Fruit fly (Drosophila melanogaster) whole organism, embryonic: Measurements from ENCODE around the gene ph-p.
A peak's percentile ranks its signal among the peaks of the same experiment; 100 is the strongest.

Experiments used
- Atf-2 ChIP-seq: fragments of 200-800 bp; sonication (Bioruptor generic); optimal IDR thresholded peaks from 2 replicates; lab custom pipeline; 2016; ENCODE audit warnings: missing biosample characterization, missing genetic modification characterization
- CG11085 ChIP-seq: fragments of 200-800 bp; sonication (Bioruptor generic); IDR thresholded peaks from 2 replicates; pipeline ENCODE4 v1.3.6; 2022; ENCODE audit warnings: missing biosample characterization, missing genetic modification characterization
- CG11696 ChIP-seq: fragments of 200-800 bp; sonication (Bioruptor generic); IDR thresholded peaks from 2 replicates; pipeline ENCODE4 v1.3.6; 2022; ENCODE audit warnings: missing biosample characterization, missing genetic modification characterization
- CG11723 ChIP-seq: fragments of 200-800 bp; sonication (Bioruptor generic); optimal IDR thresholded peaks from 2 replicates; lab custom pipeline; 2017; ENCODE audit warnings: missing biosample characterization, mild to moderate bottlenecking, missing genetic modification characterization
- CG12744 ChIP-seq: fragments of 200-800 bp; sonication (Bioruptor generic); optimal IDR thresholded peaks from 2 replicates; lab custom pipeline; 2016; ENCODE audit warnings: missing biosample characterization, missing genetic modification characterization
- CG13624 ChIP-seq: fragments of 200-800 bp; sonication (Bioruptor generic); optimal IDR thresholded peaks from 2 replicates; lab custom pipeline; 2016; ENCODE audit warnings: missing biosample characterization, missing genetic modification characterization
- CG14965 ChIP-seq: fragments of 200-800 bp; sonication (Bioruptor generic); optimal IDR thresholded peaks from 2 replicates; lab custom pipeline; 2016; ENCODE audit warnings: missing biosample characterization, missing genetic modification characterization, borderline replicate concordance
- CG15269 ChIP-seq: fragments of 200-800 bp; sonication (Bioruptor generic); optimal IDR thresholded peaks from 2 replicates; lab custom pipeline; 2018; ENCODE audit warnings: missing biosample characterization, mild to moderate bottlenecking, missing genetic modification characterization, moderate library complexity
- CG16815 ChIP-seq: fragments of 200-800 bp; sonication (Bioruptor generic); optimal IDR thresholded peaks from 3 replicates; lab custom pipeline; 2017; ENCODE audit warnings: missing biosample characterization, mild to moderate bottlenecking, missing genetic modification characterization
- CG2129 ChIP-seq: fragments of 200-800 bp; sonication (Bioruptor generic); IDR thresholded peaks from 2 replicates; pipeline ENCODE4 v1.3.6; 2022; ENCODE audit warnings: missing biosample characterization, missing genetic modification characterization; ENCODE audit not compliant: partially characterized antibody
- CG2199 ChIP-seq: fragments of 200-800 bp; sonication (Bioruptor generic); IDR thresholded peaks from 3 replicates; pipeline ENCODE4 v1.3.6; 2022; ENCODE audit warnings: missing biosample characterization, missing genetic modification characterization
- CG30431 ChIP-seq: fragments of 200-800 bp; sonication (Bioruptor generic); optimal IDR thresholded peaks from 2 replicates; lab custom pipeline; 2017; ENCODE audit warnings: missing biosample characterization, missing genetic modification characterization
- CG31224 ChIP-seq: fragments of 200-800 bp; sonication (Bioruptor generic); IDR thresholded peaks from 2 replicates; pipeline ENCODE4 v1.3.6; 2022; ENCODE audit warnings: missing biosample characterization, missing genetic modification characterization
- CG32532 ChIP-seq: fragments of 200-800 bp; sonication (Bioruptor generic); IDR thresholded peaks from 2 replicates; pipeline ENCODE4 v1.3.6; 2022; ENCODE audit warnings: missing biosample characterization, missing genetic modification characterization
- CG42726 ChIP-seq: fragments of 200-800 bp; sonication (Bioruptor generic); IDR thresholded peaks from 2 replicates; pipeline ENCODE4 v1.3.6; 2022; ENCODE audit warnings: missing biosample characterization, missing genetic modification characterization; ENCODE audit not compliant: partially characterized antibody
- CG7839 ChIP-seq: fragments of 200-800 bp; sonication (Bioruptor generic); optimal IDR thresholded peaks from 3 replicates; lab custom pipeline; 2018; ENCODE audit warnings: missing biosample characterization, mild to moderate bottlenecking, missing genetic modification characterization, moderate library complexity
- CG9876 ChIP-seq: fragments of 200-800 bp; sonication (Bioruptor generic); optimal IDR thresholded peaks from 2 replicates; lab custom pipeline; 2016; ENCODE audit warnings: missing biosample characterization, missing genetic modification characterization
- CHES-1-like ChIP-seq: fragments of 200-800 bp; sonication (Bioruptor generic); optimal IDR thresholded peaks from 2 replicates; lab custom pipeline; 2016; ENCODE audit warnings: missing biosample characterization, missing genetic modification characterization
- Dad ChIP-seq: fragments of 200-800 bp; sonication (Bioruptor generic); optimal IDR thresholded peaks from 3 replicates; lab custom pipeline; 2016; ENCODE audit warnings: missing biosample characterization, missing genetic modification characterization
- Dll ChIP-seq: fragments of 200-800 bp; sonication (Bioruptor generic); IDR thresholded peaks from 4 replicates; pipeline ENCODE4 v1.3.6; 2022; ENCODE audit warnings: missing biosample characterization, missing genetic modification characterization; ENCODE audit not compliant: partially characterized antibody
- HLH54F ChIP-seq: fragments of 200-800 bp; sonication (Bioruptor generic); optimal IDR thresholded peaks from 3 replicates; lab custom pipeline; 2016; ENCODE audit warnings: missing biosample characterization, missing genetic modification characterization
- Hr3 ChIP-seq: fragments of 200-800 bp; sonication (Bioruptor generic); optimal IDR thresholded peaks from 3 replicates; lab custom pipeline; 2016; ENCODE audit warnings: missing biosample characterization, missing genetic modification characterization
- Jarid2 ChIP-seq: fragments of 200-800 bp; sonication (Bioruptor generic); optimal IDR thresholded peaks from 3 replicates; lab custom pipeline; 2017; ENCODE audit warnings: mild to moderate bottlenecking, missing biosample characterization, missing genetic modification reagents, missing genetic modification characterization
- MESR4 ChIP-seq: fragments of 200-800 bp; sonication (Bioruptor generic); optimal IDR thresholded peaks from 2 replicates; lab custom pipeline; 2018; ENCODE audit warnings: missing biosample characterization, mild to moderate bottlenecking, missing genetic modification characterization, moderate library complexity
- NFAT ChIP-seq: fragments of 200-800 bp; sonication (Bioruptor generic); IDR thresholded peaks from 2 replicates; pipeline ENCODE4 v1.3.6; 2022; ENCODE audit warnings: missing biosample characterization, missing genetic modification characterization
- Nf-YA ChIP-seq: fragments of 200-800 bp; sonication (Bioruptor generic); IDR thresholded peaks from 2 replicates; pipeline ENCODE4 v1.3.6; 2022; ENCODE audit warnings: missing biosample characterization, missing genetic modification characterization
- Nf-YC ChIP-seq: fragments of 200-800 bp; optimal IDR thresholded peaks from 3 replicates; lab custom pipeline; 2019; ENCODE audit warnings: missing biosample characterization, mild to moderate bottlenecking, missing genetic modification characterization, moderate library complexity
- Poxn ChIP-seq: fragments of 200-800 bp; sonication (Bioruptor generic); IDR thresholded peaks from 2 replicates; pipeline ENCODE4 v1.3.6; 2022; ENCODE audit warnings: missing biosample characterization, missing genetic modification characterization
- Sin3A ChIP-seq: fragments of >200 bp; optimal IDR thresholded peaks from 2 replicates; lab custom pipeline; 2018
- Trl ChIP-seq, 3 experiments: fragments of >200 bp in 2 of 3; fragments of 200-800 bp in 1 of 3; sonication (Bioruptor generic) in 1 of 3; optimal IDR thresholded peaks; 2 replicates in 1 of 3; 3 replicates in 2 of 3; lab custom pipeline; 2016 to 2017; ENCODE audit warnings: missing biosample characterization in 1 of 3, missing genetic modification characterization in 1 of 3
- YL-1 ChIP-seq: fragments of 200-800 bp; sonication (Bioruptor generic); optimal IDR thresholded peaks from 3 replicates; lab custom pipeline; 2017; ENCODE audit warnings: missing biosample characterization, mild to moderate bottlenecking, missing genetic modification characterization
- ap ChIP-seq: fragments of 200-800 bp; sonication (Bioruptor generic); IDR thresholded peaks from 2 replicates; pipeline ENCODE4 v1.3.6; 2022; ENCODE audit warnings: missing biosample characterization, missing genetic modification characterization
- bbx ChIP-seq: fragments of 200-800 bp; sonication (Bioruptor generic); IDR thresholded peaks from 2 replicates; pipeline ENCODE4 v1.3.6; 2022; ENCODE audit warnings: missing biosample characterization, missing genetic modification characterization; ENCODE audit not compliant: partially characterized antibody
- cg ChIP-seq: fragments of 200-800 bp; sonication (Bioruptor generic); optimal IDR thresholded peaks from 3 replicates; lab custom pipeline; 2019; ENCODE audit warnings: missing biosample characterization, mild to moderate bottlenecking, missing genetic modification characterization, moderate library complexity
- chinmo ChIP-seq: fragments of 200-800 bp; sonication (Bioruptor generic); IDR thresholded peaks from 4 replicates; pipeline ENCODE4 v1.3.6; 2022; ENCODE audit warnings: missing biosample characterization, missing genetic modification characterization; ENCODE audit not compliant: partially characterized antibody
- disco-r ChIP-seq: fragments of 200-800 bp; sonication (Bioruptor generic); optimal IDR thresholded peaks from 2 replicates; lab custom pipeline; 2016; ENCODE audit warnings: missing biosample characterization, missing genetic modification characterization
- emc ChIP-seq: fragments of 200-800 bp; sonication (Bioruptor generic); optimal IDR thresholded peaks from 2 replicates; lab custom pipeline; 2016; ENCODE audit warnings: missing biosample characterization, missing genetic modification characterization
- gce ChIP-seq: fragments of 200-800 bp; sonication (Bioruptor generic); IDR thresholded peaks from 3 replicates; pipeline ENCODE4 v1.3.6; 2022; ENCODE audit warnings: missing biosample characterization, missing genetic modification characterization
- gsb-n ChIP-seq: fragments of 200-800 bp; sonication (Bioruptor generic); optimal IDR thresholded peaks from 3 replicates; lab custom pipeline; 2018; ENCODE audit warnings: missing biosample characterization, mild to moderate bottlenecking, missing genetic modification characterization
- hb ChIP-seq: fragments of 200-800 bp; sonication (Bioruptor generic); IDR thresholded peaks from 3 replicates; pipeline ENCODE4 v1.3.6; 2022; ENCODE audit warnings: missing biosample characterization, missing genetic modification characterization; ENCODE audit not compliant: partially characterized antibody
- hth ChIP-seq: fragments of >200 bp; optimal IDR thresholded peaks from 2 replicates; lab custom pipeline; 2017; ENCODE audit warnings: inconsistent platforms
- jumu ChIP-seq: fragments of 200-800 bp; sonication (Bioruptor generic); optimal IDR thresholded peaks from 3 replicates; lab custom pipeline; 2016; ENCODE audit warnings: missing biosample characterization, missing genetic modification characterization
- lola ChIP-seq, 3 experiments: fragments of >200 bp in 2 of 3; fragments of 200-800 bp in 1 of 3; sonication (Bioruptor generic) in 1 of 3; optimal IDR thresholded peaks; 2 replicates each; lab custom pipeline; 2017 to 2019; ENCODE audit warnings: missing biosample characterization in 3 of 3, missing genetic modification characterization in 3 of 3, mild to moderate bottlenecking in 1 of 3, moderate library complexity in 1 of 3
- phol ChIP-seq: fragments of 200-800 bp; sonication (Bioruptor generic); optimal IDR thresholded peaks from 3 replicates; lab custom pipeline; 2018; ENCODE audit warnings: missing biosample characterization, mild to moderate bottlenecking, missing genetic modification characterization, moderate library complexity
- pnt ChIP-seq: fragments of 200-800 bp; sonication (Bioruptor generic); optimal IDR thresholded peaks from 3 replicates; lab custom pipeline; 2016; ENCODE audit warnings: missing biosample characterization, missing genetic modification characterization
- slp2 ChIP-seq: fragments of 200-800 bp; sonication (Bioruptor generic); optimal IDR thresholded peaks from 2 replicates; lab custom pipeline; 2016; ENCODE audit warnings: missing biosample characterization, missing genetic modification characterization
- sob ChIP-seq: fragments of 200-800 bp; sonication (Bioruptor generic); IDR thresholded peaks from 2 replicates; pipeline ENCODE4 v1.3.6; 2022; ENCODE audit warnings: missing biosample characterization, missing genetic modification characterization
- tna ChIP-seq: fragments of 200-800 bp; sonication (Bioruptor generic); IDR thresholded peaks from 2 replicates; pipeline ENCODE4 v1.3.6; 2022; ENCODE audit warnings: missing biosample characterization, missing genetic modification characterization; ENCODE audit not compliant: partially characterized antibody
- vfl ChIP-seq: fragments of 200-800 bp; sonication (Bioruptor generic); optimal IDR thresholded peaks from 2 replicates; lab custom pipeline; 2016; ENCODE audit warnings: missing biosample characterization, missing genetic modification characterization
- zf30C ChIP-seq: fragments of 200-800 bp; sonication (Bioruptor generic); optimal IDR thresholded peaks from 3 replicates; lab custom pipeline; 2018; ENCODE audit warnings: missing biosample characterization, mild to moderate bottlenecking, missing genetic modification characterization

Gene ph-p

DNA sequence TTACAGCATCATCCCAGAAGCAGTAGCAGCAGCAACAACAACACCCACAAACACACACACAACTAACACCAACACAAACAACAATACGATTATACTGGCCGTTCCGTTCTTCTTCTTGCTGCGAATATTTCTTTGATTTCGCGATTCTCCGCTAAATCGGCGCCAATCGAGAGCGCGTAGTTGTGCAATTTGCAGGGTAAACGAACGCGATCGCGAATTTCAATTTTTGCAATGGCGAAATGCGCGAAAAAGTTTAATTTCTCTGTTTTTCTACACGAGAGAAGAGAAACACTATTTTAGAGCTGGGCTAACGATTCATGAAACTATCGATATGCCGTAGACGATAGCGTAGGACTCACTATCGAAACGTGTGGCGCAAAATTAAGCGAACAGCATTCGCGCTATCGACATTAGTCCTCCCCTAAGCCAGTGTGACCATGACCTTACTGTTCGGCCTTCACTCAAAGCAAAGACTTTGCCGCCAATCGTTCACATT lies 20.5 kb upstream of the ph-p start, which contains the start of gene wapl (continued):
- TF ChIP-seq Hr3 (GFP tag; lab: Kevin White, UChicago), result no peak
- TF ChIP-seq chinmo (GFP tag; lab: Robert Waterston, UW), result peak; percentile 95
- TF ChIP-seq CG2199, result no peak
- no peak for TF ChIP-seq ap (GFP tag; lab: Robert Waterston, UW)
- no peak for TF ChIP-seq CG31224
- no peak for TF ChIP-seq CG7839 (tag; lab: Kevin White, UChicago)
- TF ChIP-seq emc (GFP tag; lab: Kevin White, UChicago), result no peak
- TF ChIP-seq CG13624 (GFP tag; lab: Kevin White, UChicago), result peak; percentile 35
- TF ChIP-seq tna, result peak; percentile 93
- no peak for TF ChIP-seq disco-r (GFP tag; lab: Kevin White, UChicago)
- no peak for TF ChIP-seq lola (GFP tag; optimal IDR thresholded peaks at IDR 0.05; lab: Kevin White, UChicago)
- peak; percentile 21 for TF ChIP-seq Nf-YC (tag; lab: Kevin White, UChicago)
- no peak for TF ChIP-seq CG11696 (GFP tag; lab: Robert Waterston, UW)
- TF ChIP-seq CG9876 (GFP tag; lab: Kevin White, UChicago), result peak; percentile 37
- peak; percentile 25 for TF ChIP-seq jumu (GFP tag; lab: Kevin White, UChicago)
- TF ChIP-seq Trl (optimal IDR thresholded peaks at IDR 0.05; lab: Kevin White, UChicago), result no peak
- TF ChIP-seq Trl (GFP tag; optimal IDR thresholded peaks at IDR 0.05; lab: Kevin White, UChicago), result peak; percentile 22
- no peak for TF ChIP-seq Dad
- TF ChIP-seq CG16815 (GFP tag; lab: Kevin White, UChicago), result no peak
- TF ChIP-seq Jarid2 (GFP tag; lab: Kevin White, UChicago), result no peak
- 0 out of 2 replicates have a peak, but pooled peaks have one; percentile 32 for TF ChIP-seq sob (GFP tag; lab: Robert Waterston, UW)
- peak; percentile 97 for TF ChIP-seq bbx (GFP tag; lab: Robert Waterston, UW)
- no peak for TF ChIP-seq CG30431 (GFP tag; lab: Kevin White, UChicago)
- 0 out of 2 replicates have a peak, but pooled peaks have one; percentile 26 for TF ChIP-seq NFAT (GFP tag; lab: Robert Waterston, UW)
- no peak for TF ChIP-seq hth (lab: Kevin White, UChicago)
- TF ChIP-seq vfl (GFP tag; lab: Kevin White, UChicago), result peak; percentile 26
- no peak for TF ChIP-seq Atf-2
- no peak for TF ChIP-seq CG12744 (GFP tag; lab: Kevin White, UChicago)
- TF ChIP-seq phol (tag; lab: Kevin White, UChicago), result peak; percentile 18
- TF ChIP-seq gsb-n (tag; lab: Kevin White, UChicago), result no peak
- TF ChIP-seq CG42726, result peak; percentile 94
- no peak for TF ChIP-seq slp2 (GFP tag; lab: Kevin White, UChicago)
- TF ChIP-seq CG14965 (GFP tag; lab: Kevin White, UChicago), result no peak
- no peak for TF ChIP-seq gce (GFP tag; lab: Robert Waterston, UW)
- TF ChIP-seq Dll, result peak; percentile 94
- TF ChIP-seq cg, result peak; percentile 61
- no peak for TF ChIP-seq zf30C
- 0 out of 2 replicates have a peak, but pooled peaks have one; percentile 21 for TF ChIP-seq CG11085 (GFP tag; lab: Robert Waterston, UW)
- no peak for TF ChIP-seq Nf-YA
- TF ChIP-seq YL-1 (GFP tag; lab: Kevin White, UChicago), result peak; percentile 36
- peak; percentile 77 for TF ChIP-seq CG2129 (GFP tag; lab: Robert Waterston, UW)
- TF ChIP-seq HLH54F (GFP tag; lab: Kevin White, UChicago), result peak; percentile 47
- peak; percentile 93 for TF ChIP-seq hb
- TF ChIP-seq CG11723 (GFP tag; lab: Kevin White, UChicago), result no peak
- TF ChIP-seq CG32532 (GFP tag; lab: Robert Waterston, UW), result 0 out of 2 replicates have a peak, but pooled peaks have one; percentile 47
- TF ChIP-seq CG15269, result no peak
- peak; percentile 37 for TF ChIP-seq CHES-1-like (GFP tag; lab: Kevin White, UChicago)
- peak; percentile 86 for TF ChIP-seq MESR4 (GFP tag; lab: Kevin White, UChicago)
- TF ChIP-seq Sin3A (lab: Kevin White, UChicago), result peak; percentile 82
- TF ChIP-seq pnt (GFP tag; lab: Kevin White, UChicago), result no peak
- TF ChIP-seq Poxn (GFP tag; lab: Robert Waterston, UW), result no peak
